Fruit fly (Drosophila melanogaster): ENCODE measurements around the gene shop.

DNA sequence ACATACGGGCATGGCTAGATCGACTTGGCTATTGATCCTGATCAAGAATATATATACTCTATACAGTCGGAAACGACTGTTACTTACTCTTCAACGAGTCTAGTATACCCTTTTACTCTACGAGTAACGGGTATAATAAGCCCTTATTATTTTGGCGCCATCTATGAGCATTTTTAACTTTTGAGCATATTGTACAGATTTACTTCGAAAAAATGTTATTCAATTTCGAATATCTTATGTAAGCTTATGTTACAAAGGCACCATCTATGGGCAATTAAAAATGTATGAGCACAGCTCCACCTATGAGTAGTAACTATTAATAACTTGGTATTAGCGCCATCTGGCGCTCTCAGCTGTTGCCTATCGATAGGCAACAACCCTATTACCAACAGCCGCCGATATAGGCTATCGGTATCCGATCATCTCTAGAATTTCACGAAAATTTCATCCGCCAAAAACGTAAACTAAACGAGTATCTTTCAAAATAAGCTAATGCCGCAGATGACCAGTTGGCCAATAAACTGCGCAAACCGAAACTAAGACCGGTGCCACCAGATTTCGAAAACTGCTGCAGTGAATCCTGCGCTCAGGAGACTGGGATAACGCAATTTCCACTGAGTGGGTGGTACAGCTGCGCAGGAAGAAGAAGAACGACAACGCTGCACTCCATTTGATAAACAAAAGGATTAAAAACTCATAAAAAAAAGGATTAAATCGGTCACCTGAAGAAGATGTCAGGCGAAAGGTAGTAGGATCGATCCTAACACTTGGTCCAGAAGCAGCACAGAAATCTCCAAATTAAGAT, 4.9 kb downstream of the shop start, which contains the start of gene htk:
- 0 out of 2 replicates have a peak, but pooled peaks have one; percentile 15 for TF ChIP-seq dimm (GFP tag; IDR thresholded peaks at IDR 0.05)
- TF ChIP-seq Ada2b (GFP tag; IDR thresholded peaks at IDR 0.05), result no peak
- peak; percentile 54 for TF ChIP-seq CG7786 (GFP tag; optimal IDR thresholded peaks at IDR 0.05)
- no peak for TF ChIP-seq fru (optimal IDR thresholded peaks at IDR 0.05)
- peak; percentile 59 for TF ChIP-seq Dp (GFP tag; optimal IDR thresholded peaks at IDR 0.05)
- peak; percentile 83 for TF ChIP-seq CG5245 (GFP tag; optimal IDR thresholded peaks at IDR 0.05)
- peak; percentile 45 for TF ChIP-seq CG18619 (GFP tag; optimal IDR thresholded peaks at IDR 0.05)
